Worm (Caenorhabditis elegans) whole organism, L4/young adult: ENCODE measurements around the gene ztf-17.

Source experiments
- dao-5 ChIP-seq: sonication (generic microtip); optimal IDR thresholded peaks from 2 replicates; lab custom pipeline; 2016; ENCODE audit warnings: missing genotype, missing genetic modification characterization, moderate library complexity, missing compliant biosample characterization
- him-1 ChIP-seq: sonication (generic microtip); optimal IDR thresholded peaks from 2 replicates; lab custom pipeline; 2016; ENCODE audit warnings: missing genotype, missing genetic modification reagents, missing genetic modification characterization, missing compliant biosample characterization

DNA sequence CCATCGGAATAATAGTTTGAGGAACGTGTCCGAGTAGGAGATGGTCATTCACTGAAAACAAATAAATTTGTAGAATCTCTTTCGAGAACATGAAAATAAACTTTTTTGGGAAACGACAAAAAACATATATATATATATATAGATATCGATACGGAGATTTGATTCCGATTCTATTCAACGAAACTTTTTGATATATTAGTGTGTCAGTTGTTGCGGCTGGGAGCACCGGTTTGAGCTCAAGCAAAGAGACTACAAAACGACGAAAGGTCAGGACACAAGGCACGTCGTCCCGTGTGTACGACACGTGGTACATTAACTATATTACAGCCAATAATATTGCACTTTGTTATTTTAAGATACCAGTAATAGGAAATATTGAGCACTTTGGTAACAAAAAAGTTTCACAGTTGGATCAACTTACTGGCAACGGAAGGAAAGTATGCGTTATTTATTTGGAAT, 37.6 kb upstream of the ztf-17 start, which contains the start of gene best-23:
- TF ChIP-seq him-1 (tag; lab: Kevin White, UChicago) (no peak), dao-5 (tag; lab: Kevin White, UChicago) (no peak)
